Worm (Caenorhabditis elegans) whole organism, L4 larva: Measurements from ENCODE around the gene shl-1.

Experiments used
- lir-3 ChIP-seq: sonication (generic microtip); optimal IDR thresholded peaks from 2 replicates; lab custom pipeline; 2016; ENCODE audit warnings: mild to moderate bottlenecking, missing genetic modification characterization, missing compliant biosample characterization
- lsy-2 ChIP-seq, 2 experiments: fragments of 150-350 bp in 1 of 2; sonication (generic microtip) in 1 of 2; optimal IDR thresholded peaks; 2 replicates each; lab custom pipeline; 2014 to 2017; ENCODE audit warnings: missing biosample characterization in 2 of 2, missing genetic modification characterization in 2 of 2
- nhr-6 ChIP-seq: fragments of 150-350 bp; optimal IDR thresholded peaks from 2 replicates; lab custom pipeline; 2014; ENCODE audit warnings: missing biosample characterization, missing genetic modification characterization
- nhr-77 ChIP-seq: fragments of 150-350 bp; optimal IDR thresholded peaks from 2 replicates; lab custom pipeline; 2014; ENCODE audit warnings: missing biosample characterization, missing genetic modification characterization

- no peak for TF ChIP-seq lir-3 (tag; lab: Kevin White, UChicago)
- TF ChIP-seq nhr-77 (tag; lab: Kevin White, UChicago): no peak
- no peak for TF ChIP-seq lsy-2 (tag; optimal IDR thresholded peaks at IDR 0.05; lab: Kevin White, UChicago)
- TF ChIP-seq nhr-6 (tag; lab: Kevin White, UChicago): no peak
Measured at ce11 chrIV:6383970-6384369, at the start of gene shl-1.
